Worm (Caenorhabditis elegans) whole organism, late embryonic: ENCODE measurements around the gene rpb-9.

ENCODE experiments used
- K02D7.2 ChIP-seq: sonication (generic microtip); optimal IDR thresholded peaks from 2 replicates; lab custom pipeline; 2017; ENCODE audit warnings: mild to moderate bottlenecking, missing genetic modification characterization, missing compliant biosample characterization
- K09A11.1 ChIP-seq: sonication (generic microtip); optimal IDR thresholded peaks from 2 replicates; lab custom pipeline; 2017; ENCODE audit warnings: antibody characterized with exemption, mild to moderate bottlenecking, missing genetic modification characterization, missing compliant biosample characterization; ENCODE audit not compliant: insufficient read depth
- T23F11.4 ChIP-seq: fragments of 200-800 bp; sonication (Bioruptor generic); optimal IDR thresholded peaks from 2 replicates; lab custom pipeline; 2018; ENCODE audit warnings: mild to moderate bottlenecking, missing genetic modification characterization, missing compliant biosample characterization
- ahr-1 ChIP-seq: sonication (generic microtip); optimal IDR thresholded peaks from 2 replicates; lab custom pipeline; 2016; ENCODE audit warnings: missing genetic modification characterization, missing compliant biosample characterization
- ama-1 ChIP-seq: fragments of 150-350 bp; optimal IDR thresholded peaks from 2 replicates; lab custom pipeline; 2014
- ceh-14 ChIP-seq: sonication (generic microtip); optimal IDR thresholded peaks from 2 replicates; lab custom pipeline; 2016; ENCODE audit warnings: missing genotype, missing genetic modification characterization, missing compliant biosample characterization
- ceh-18 ChIP-seq: sonication (generic microtip); optimal IDR thresholded peaks from 2 replicates; lab custom pipeline; 2016; ENCODE audit warnings: missing genetic modification characterization, missing compliant biosample characterization
- ceh-22 ChIP-seq: sonication (generic microtip); optimal IDR thresholded peaks from 2 replicates; lab custom pipeline; 2017; ENCODE audit warnings: missing biosample characterization, missing genetic modification characterization
- dmd-4 ChIP-seq: sonication (generic microtip); optimal IDR thresholded peaks from 2 replicates; lab custom pipeline; 2016; ENCODE audit warnings: borderline replicate concordance, missing genetic modification characterization, missing compliant biosample characterization
- ets-4 ChIP-seq: sonication (generic microtip); optimal IDR thresholded peaks from 2 replicates; lab custom pipeline; 2016; ENCODE audit warnings: missing genetic modification characterization, missing compliant biosample characterization
- fkh-6 ChIP-seq: sonication (generic microtip); optimal IDR thresholded peaks from 2 replicates; lab custom pipeline; 2016; ENCODE audit warnings: missing genetic modification characterization, missing compliant biosample characterization
- gmeb-2 ChIP-seq: sonication (generic microtip); optimal IDR thresholded peaks from 2 replicates; lab custom pipeline; 2016; ENCODE audit warnings: missing genetic modification characterization, inconsistent platforms, missing compliant biosample characterization
- hlh-30 ChIP-seq: sonication (generic microtip); optimal IDR thresholded peaks from 2 replicates; lab custom pipeline; 2017; ENCODE audit warnings: antibody characterized with exemption, missing genetic modification characterization, missing compliant biosample characterization; ENCODE audit not compliant: insufficient read depth
- hlh-6 ChIP-seq: sonication (generic microtip); optimal IDR thresholded peaks from 2 replicates; lab custom pipeline; 2016; ENCODE audit warnings: missing genotype, missing genetic modification characterization, missing compliant biosample characterization
- hlh-8 ChIP-seq: sonication (generic microtip); optimal IDR thresholded peaks from 2 replicates; lab custom pipeline; 2016; ENCODE audit warnings: missing genotype, missing genetic modification characterization, missing compliant biosample characterization
- madf-2 ChIP-seq: sonication (generic microtip); optimal IDR thresholded peaks from 2 replicates; lab custom pipeline; 2017; ENCODE audit warnings: missing genetic modification characterization, missing compliant biosample characterization
- mec-3 ChIP-seq: sonication (generic microtip); optimal IDR thresholded peaks from 2 replicates; lab custom pipeline; 2016; ENCODE audit warnings: borderline replicate concordance, missing genetic modification characterization, missing compliant biosample characterization
- nhr-11 ChIP-seq: fragments of 150-350 bp; optimal IDR thresholded peaks from 2 replicates; lab custom pipeline; 2014; ENCODE audit warnings: missing biosample characterization, missing genetic modification characterization
- nhr-232 ChIP-seq: sonication (generic microtip); optimal IDR thresholded peaks from 2 replicates; lab custom pipeline; 2016; ENCODE audit warnings: missing genetic modification characterization, missing compliant biosample characterization
- npax-4 ChIP-seq: sonication (generic microtip); optimal IDR thresholded peaks from 2 replicates; lab custom pipeline; 2016; ENCODE audit warnings: missing genetic modification characterization, missing compliant biosample characterization
- pag-3 ChIP-seq: sonication (generic microtip); optimal IDR thresholded peaks from 2 replicates; lab custom pipeline; 2016; ENCODE audit warnings: missing compliant biosample characterization, missing genetic modification characterization, borderline replicate concordance
- pax-1 ChIP-seq: fragments of 150-350 bp; optimal IDR thresholded peaks from 2 replicates; lab custom pipeline; 2014; ENCODE audit warnings: missing biosample characterization, missing genetic modification characterization
- pqm-1 ChIP-seq: sonication (generic microtip); optimal IDR thresholded peaks from 2 replicates; lab custom pipeline; 2016; ENCODE audit warnings: missing genetic modification characterization, missing compliant biosample characterization
- rnt-1 ChIP-seq: sonication (generic microtip); optimal IDR thresholded peaks from 2 replicates; lab custom pipeline; 2016; ENCODE audit warnings: missing genetic modification characterization, missing compliant biosample characterization
- sox-2 ChIP-seq: fragments of 200-800 bp; sonication (Bioruptor generic); IDR thresholded peaks from 2 replicates; pipeline ENCODE4 v1.3.6; 2022; ENCODE audit warnings: missing genetic modification reagents, missing genetic modification characterization, missing compliant biosample characterization
- sox-4 ChIP-seq: sonication (generic microtip); optimal IDR thresholded peaks from 2 replicates; lab custom pipeline; 2017; ENCODE audit warnings: mild to moderate bottlenecking, missing genetic modification characterization, inconsistent platforms, missing compliant biosample characterization
- tbx-7 ChIP-seq: sonication (generic microtip); optimal IDR thresholded peaks from 2 replicates; lab custom pipeline; 2016; ENCODE audit warnings: missing genotype, missing genetic modification characterization, missing compliant biosample characterization
- unc-3 ChIP-seq, 2 experiments: fragments of 200-800 bp in 1 of 2; sonication (Bioruptor generic) in 1 of 2; sonication (generic microtip) in 1 of 2; conservative IDR thresholded peaks in 1 of 2; optimal IDR thresholded peaks in 1 of 2; 2 replicates each; pipeline versions ENCODE4 v1.3.6 to Lab custom; 2016 to 2022; ENCODE audit warnings: missing compliant biosample characterization in 2 of 2, missing genetic modification characterization in 2 of 2, missing genetic modification reagents in 1 of 2
- unc-42 ChIP-seq: sonication (generic microtip); optimal IDR thresholded peaks from 2 replicates; lab custom pipeline; 2016; ENCODE audit warnings: missing genotype, missing genetic modification characterization, missing compliant biosample characterization
- ztf-16 ChIP-seq: sonication (generic microtip); optimal IDR thresholded peaks from 2 replicates; lab custom pipeline; 2017; ENCODE audit warnings: missing genetic modification characterization, missing compliant biosample characterization

The rpb-9 gene

ce11 chrV:8013901-8014388 is 1.8 kb upstream of the rpb-9 start, which contains the start of gene Y97E10AR.6:
Gene Y97E10AR.6 (minus strand): TSS chrV:8013951.
- no peak for TF ChIP-seq sox-4 (tag; lab: Kevin White, UChicago)
- no peak for TF ChIP-seq madf-2 (tag; lab: Kevin White, UChicago)
- no peak for TF ChIP-seq tbx-7
- peak; percentile 30 for TF ChIP-seq unc-42
- no peak for TF ChIP-seq dmd-4 (tag; lab: Kevin White, UChicago)
- no peak for TF ChIP-seq nhr-11 (tag; lab: Kevin White, UChicago)
- peak; percentile 90 for TF ChIP-seq hlh-30 (tag; lab: Kevin White, UChicago)
- no peak for TF ChIP-seq ztf-16 (tag; lab: Kevin White, UChicago)
- TF ChIP-seq unc-3 (GFP tag; conservative IDR thresholded peaks at IDR 0.05; lab: Robert Waterston, UW): no peak
- no peak for TF ChIP-seq unc-3 (tag; optimal IDR thresholded peaks at IDR 0.05; lab: Kevin White, UChicago)
- TF ChIP-seq gmeb-2 (tag; lab: Kevin White, UChicago): no peak

ce11 chrV:8010846-8011245 is 1.3 kb downstream of the rpb-9 start, which contains the start of gene lmtr-2:
Gene lmtr-2 (minus strand): TSS chrV:8011106.
- TF ChIP-seq hlh-8 (tag; lab: Kevin White, UChicago): no peak
- TF ChIP-seq ama-1 (lab: Kevin White, UChicago): peak; percentile 33
- no peak for TF ChIP-seq fkh-6
- no peak for TF ChIP-seq nhr-232

ce11 chrV:8010103-8010502 is 2.0 kb downstream of the rpb-9 start, which contains the start of gene Y97E10AR.4:
Gene Y97E10AR.4 (minus strand): TSS chrV:8010233.
- TF ChIP-seq K02D7.2 (tag; lab: Kevin White, UChicago): no peak
- TF ChIP-seq T23F11.4: no peak
- no peak for TF ChIP-seq mec-3
- no peak for TF ChIP-seq ets-4 (tag; lab: Kevin White, UChicago)
- no peak for TF ChIP-seq sox-2 (GFP tag; lab: Robert Waterston, UW)
- no peak for TF ChIP-seq K09A11.1 (tag; lab: Kevin White, UChicago)
- no peak for TF ChIP-seq ceh-22 (tag; lab: Kevin White, UChicago)
- TF ChIP-seq pag-3 (tag; lab: Kevin White, UChicago): no peak
- TF ChIP-seq ceh-14 (tag; lab: Kevin White, UChicago): no peak
- TF ChIP-seq hlh-6 (tag; lab: Kevin White, UChicago): no peak
- no peak for TF ChIP-seq ahr-1 (tag; lab: Kevin White, UChicago)

- TF ChIP-seq rnt-1 (tag; lab: Kevin White, UChicago) (no peak), unc-42 (peak; percentile 21)
These were observed 4.5 kb downstream of the rpb-9 start, which contains the start of gene Y97E10AR.3 for ce11 chrV:8007460-8008292. Gene Y97E10AR.3 (minus strand): TSS chrV:8007510.

- TF ChIP-seq ahr-1 (tag; lab: Kevin White, UChicago): no peak
- no peak for TF ChIP-seq sox-4 (tag; lab: Kevin White, UChicago)
- TF ChIP-seq ceh-18 (tag; lab: Kevin White, UChicago): no peak
- TF ChIP-seq npax-4 (tag; lab: Kevin White, UChicago): no peak
- no peak for TF ChIP-seq fkh-6
- no peak for TF ChIP-seq nhr-232
- TF ChIP-seq pax-1 (tag; lab: Kevin White, UChicago): no peak
- TF ChIP-seq pqm-1 (tag; lab: Kevin White, UChicago): no peak
These were observed 7.1 kb downstream of the rpb-9 start, which contains the start of gene Y97E10AR.8 for ce11 chrV:8005000-8005399. Gene Y97E10AR.8 (plus strand): TSS chrV:8005300.
